Worm (Caenorhabditis elegans) whole organism, L3 larva: ENCODE results near the gene T05D4.5.

Source experiments
- R02D3.7 ChIP-seq: fragments of 150-350 bp; optimal IDR thresholded peaks from 2 replicates; lab custom pipeline; 2014; ENCODE audit warnings: missing biosample characterization, missing genetic modification characterization
- ama-1 ChIP-seq: fragments of 150-350 bp; optimal IDR thresholded peaks from 2 replicates; lab custom pipeline; 2018
- ceh-16 ChIP-seq: sonication (generic microtip); optimal IDR thresholded peaks from 2 replicates; lab custom pipeline; 2017; ENCODE audit warnings: missing biosample characterization, missing genetic modification characterization
- ceh-28 ChIP-seq: fragments of 150-350 bp; optimal IDR thresholded peaks from 2 replicates; lab custom pipeline; 2014; ENCODE audit warnings: missing biosample characterization, missing genetic modification reagents, missing genetic modification characterization
- ceh-82 ChIP-seq: fragments of 150-350 bp; optimal IDR thresholded peaks from 2 replicates; lab custom pipeline; 2014; ENCODE audit warnings: missing biosample characterization, missing genetic modification characterization
- ceh-9 ChIP-seq: sonication (generic microtip); optimal IDR thresholded peaks from 2 replicates; lab custom pipeline; 2018; ENCODE audit warnings: missing biosample characterization, missing genetic modification characterization
- daf-12 ChIP-seq: fragments of 150-350 bp; optimal IDR thresholded peaks from 2 replicates; lab custom pipeline; 2014; ENCODE audit warnings: missing biosample characterization, missing genetic modification reagents, missing genetic modification characterization
- egl-5 ChIP-seq: fragments of 150-350 bp; optimal IDR thresholded peaks from 2 replicates; lab custom pipeline; 2017; ENCODE audit warnings: missing biosample characterization, missing genetic modification reagents, missing genetic modification characterization, inconsistent platforms
- elt-1 ChIP-seq: fragments of 150-350 bp; optimal IDR thresholded peaks from 2 replicates; lab custom pipeline; 2014; ENCODE audit warnings: missing biosample characterization, missing genetic modification characterization
- elt-2 ChIP-seq: sonication (generic microtip); optimal IDR thresholded peaks from 2 replicates; lab custom pipeline; 2016; ENCODE audit warnings: missing genetic modification reagents, mild to moderate bottlenecking, missing genetic modification characterization, missing compliant biosample characterization
- elt-3 ChIP-seq, 3 experiments: fragments of 150-350 bp in 1 of 3; sonication (generic microtip) in 2 of 3; optimal IDR thresholded peaks; 2 replicates in 2 of 3; 4 replicates in 1 of 3; lab custom pipeline; 2014 to 2017; ENCODE audit warnings: missing biosample characterization in 3 of 3, missing genetic modification characterization in 3 of 3
- fkh-10 ChIP-seq: sonication (generic microtip); optimal IDR thresholded peaks from 2 replicates; lab custom pipeline; 2017; ENCODE audit warnings: missing biosample characterization, missing genetic modification reagents, missing genetic modification characterization
- fkh-2 ChIP-seq: fragments of 150-350 bp; optimal IDR thresholded peaks from 2 replicates; lab custom pipeline; 2014; ENCODE audit warnings: missing biosample characterization, missing genetic modification reagents, missing genetic modification characterization
- fos-1 ChIP-seq: fragments of 150-350 bp; optimal IDR thresholded peaks from 2 replicates; lab custom pipeline; 2014; ENCODE audit warnings: missing biosample characterization, missing genetic modification characterization
- hmg-11 ChIP-seq: sonication (generic microtip); optimal IDR thresholded peaks from 2 replicates; lab custom pipeline; 2016; ENCODE audit warnings: missing genetic modification characterization, missing compliant biosample characterization
- jun-1 ChIP-seq: fragments of 150-350 bp; optimal IDR thresholded peaks from 2 replicates; lab custom pipeline; 2014; ENCODE audit warnings: missing biosample characterization, missing genetic modification reagents, missing genetic modification characterization
- lin-15B ChIP-seq: fragments of 150-350 bp; optimal IDR thresholded peaks from 2 replicates; lab custom pipeline; 2014; ENCODE audit warnings: missing biosample characterization, missing genetic modification characterization
- lin-39 ChIP-seq: fragments of 150-350 bp; optimal IDR thresholded peaks from 2 replicates; lab custom pipeline; 2018; ENCODE audit warnings: missing biosample characterization, missing genetic modification reagents, missing genetic modification characterization
- lsy-12 ChIP-seq: sonication (generic microtip); optimal IDR thresholded peaks from 2 replicates; lab custom pipeline; 2016; ENCODE audit warnings: mild to moderate bottlenecking, missing genetic modification characterization, missing compliant biosample characterization
- mdl-1 ChIP-seq: fragments of 150-350 bp; optimal IDR thresholded peaks from 2 replicates; lab custom pipeline; 2014; ENCODE audit warnings: missing biosample characterization, missing genetic modification characterization
- nfya-1 ChIP-seq: sonication (generic microtip); optimal IDR thresholded peaks from 2 replicates; lab custom pipeline; 2017; ENCODE audit warnings: missing genetic modification characterization, mild to moderate bottlenecking, missing compliant biosample characterization, antibody characterized with exemption, moderate library complexity; ENCODE audit not compliant: insufficient read depth
- nhr-12 ChIP-seq: fragments of 150-350 bp; optimal IDR thresholded peaks from 2 replicates; lab custom pipeline; 2014; ENCODE audit warnings: missing biosample characterization, missing genetic modification characterization
- nhr-23 ChIP-seq: fragments of 150-350 bp; optimal IDR thresholded peaks from 2 replicates; lab custom pipeline; 2014; ENCODE audit warnings: missing biosample characterization, missing genetic modification reagents, missing genetic modification characterization
- nhr-237 ChIP-seq: fragments of 150-350 bp; optimal IDR thresholded peaks from 2 replicates; lab custom pipeline; 2014; ENCODE audit warnings: missing biosample characterization, missing genetic modification characterization
- nhr-25 ChIP-seq: sonication (generic microtip); optimal IDR thresholded peaks from 2 replicates; lab custom pipeline; 2017; ENCODE audit warnings: missing biosample characterization, missing genetic modification characterization
- nhr-28 ChIP-seq: fragments of 150-350 bp; optimal IDR thresholded peaks from 2 replicates; lab custom pipeline; 2014; ENCODE audit warnings: missing biosample characterization, missing genetic modification characterization
- nhr-43 ChIP-seq: sonication (generic microtip); optimal IDR thresholded peaks from 2 replicates; lab custom pipeline; 2016; ENCODE audit warnings: mild to moderate bottlenecking, missing genetic modification characterization, missing compliant biosample characterization; ENCODE audit not compliant: poor library complexity, severe bottlenecking
- nhr-67 ChIP-seq: fragments of 150-350 bp; optimal IDR thresholded peaks from 2 replicates; lab custom pipeline; 2014; ENCODE audit warnings: missing biosample characterization, missing genetic modification characterization
- nhr-77 ChIP-seq: fragments of 150-350 bp; optimal IDR thresholded peaks from 2 replicates; lab custom pipeline; 2014; ENCODE audit warnings: missing biosample characterization, missing genetic modification characterization
- pha-4 ChIP-seq: fragments of 150-350 bp; optimal IDR thresholded peaks from 2 replicates; lab custom pipeline; 2014; ENCODE audit warnings: missing biosample characterization, missing genetic modification reagents, missing genetic modification characterization
- pqm-1 ChIP-seq: fragments of 150-350 bp; optimal IDR thresholded peaks from 2 replicates; lab custom pipeline; 2017; ENCODE audit warnings: missing biosample characterization, missing genetic modification characterization, inconsistent platforms
- sea-2 ChIP-seq: fragments of 150-350 bp; sonication (generic microtip); optimal IDR thresholded peaks from 4 replicates; lab custom pipeline; 2014; ENCODE audit warnings: missing biosample characterization, missing genetic modification reagents, missing genetic modification characterization
- skn-1 ChIP-seq: fragments of 150-350 bp; optimal IDR thresholded peaks from 2 replicates; lab custom pipeline; 2014; ENCODE audit warnings: missing biosample characterization, missing genetic modification characterization
- snpc-4 ChIP-seq: fragments of 150-350 bp; optimal IDR thresholded peaks from 2 replicates; lab custom pipeline; 2014; ENCODE audit warnings: missing biosample characterization, missing genetic modification characterization
- unc-39 ChIP-seq: sonication (generic microtip); optimal IDR thresholded peaks from 4 replicates; lab custom pipeline; 2017; ENCODE audit warnings: missing biosample characterization, missing genetic modification characterization
- unc-62 ChIP-seq: fragments of 150-350 bp; sonication (generic microtip); optimal IDR thresholded peaks from 4 replicates; lab custom pipeline; 2014; ENCODE audit warnings: missing biosample characterization, missing genetic modification reagents, missing genetic modification characterization
- zag-1 ChIP-seq: fragments of 150-350 bp; optimal IDR thresholded peaks from 2 replicates; lab custom pipeline; 2014; ENCODE audit warnings: missing biosample characterization, missing genetic modification characterization
- ztf-11 ChIP-seq: fragments of 150-350 bp; optimal IDR thresholded peaks from 2 replicates; lab custom pipeline; 2014; ENCODE audit warnings: missing biosample characterization, missing genetic modification characterization
- ztf-4 ChIP-seq: fragments of 150-350 bp; optimal IDR thresholded peaks from 2 replicates; lab custom pipeline; 2014; ENCODE audit warnings: missing biosample characterization, missing genetic modification characterization

The T05D4.5 gene

DNA sequence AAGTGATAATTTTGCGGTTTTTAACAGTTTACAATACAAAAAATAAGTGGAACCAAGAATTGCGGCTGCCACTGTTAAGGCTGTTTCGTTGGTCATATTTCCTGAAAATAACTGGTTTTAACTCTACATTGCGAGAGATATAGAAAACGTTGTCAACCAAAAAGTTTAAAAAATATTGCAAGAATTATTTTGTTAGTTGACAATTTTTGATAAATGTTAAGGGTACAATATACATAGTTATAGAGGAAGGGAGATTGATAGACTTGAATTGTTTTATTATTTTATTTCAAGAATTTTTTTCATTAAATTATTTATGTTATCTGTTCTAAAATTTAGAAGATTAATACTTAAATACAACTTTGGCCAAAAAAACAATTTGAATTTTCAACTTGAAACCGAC is 37.2 kb upstream of the T05D4.5 start, which contains the start of gene acs-5:
Gene acs-5, minus strand, starts transcription at position 101 of the 400 bp plus-strand sequence.
- no peak for TF ChIP-seq fkh-2 (tag; lab: Kevin White, UChicago)
- TF ChIP-seq unc-62 (GFP tag; lab: Kevin White, UChicago): no peak
- no peak for TF ChIP-seq unc-39 (tag; lab: Kevin White, UChicago)
- TF ChIP-seq pqm-1 (tag; lab: Kevin White, UChicago): no peak
- no peak for TF ChIP-seq hmg-11 (tag; lab: Kevin White, UChicago)
- TF ChIP-seq ceh-9: no peak
- no peak for TF ChIP-seq jun-1 (tag; lab: Kevin White, UChicago)
- TF ChIP-seq nhr-23 (tag; lab: Kevin White, UChicago): no peak
- TF ChIP-seq R02D3.7 (tag; lab: Kevin White, UChicago): no peak
- TF ChIP-seq lin-15B (tag; lab: Kevin White, UChicago): no peak
- TF ChIP-seq fos-1 (tag; lab: Kevin White, UChicago): no peak
- TF ChIP-seq zag-1 (tag; lab: Kevin White, UChicago): no peak
- TF ChIP-seq ama-1 (lab: Kevin White, UChicago): no peak
- no peak for TF ChIP-seq nhr-43 (tag; lab: Kevin White, UChicago)

DNA sequence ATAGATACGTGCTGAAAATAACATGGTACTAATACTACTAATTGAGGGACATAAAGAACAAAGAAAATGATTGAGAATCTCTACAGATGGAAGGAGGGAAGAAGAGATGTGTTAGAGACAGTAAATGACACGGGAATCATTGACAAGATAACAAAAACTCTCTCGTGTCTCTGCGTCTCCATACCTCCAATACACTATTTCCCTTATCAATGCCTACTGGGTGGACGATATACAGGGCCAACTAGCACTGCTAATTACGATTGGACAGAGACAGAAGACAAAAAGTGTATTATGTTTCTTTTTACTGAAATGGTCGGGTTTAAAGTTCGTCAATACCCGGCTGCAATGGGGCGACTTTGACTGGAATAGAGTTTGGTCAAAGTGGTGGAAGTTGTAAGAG is 36.0 kb upstream of the T05D4.5 start:
- TF ChIP-seq elt-2 (tag; lab: Kevin White, UChicago) (peak; percentile 93), fkh-2 (tag; lab: Kevin White, UChicago) (no peak), nhr-12 (no peak), ceh-82 (tag; lab: Kevin White, UChicago) (no peak), elt-1 (tag; lab: Kevin White, UChicago) (no peak), lin-39 (tag; lab: Kevin White, UChicago) (no peak), daf-12 (tag; lab: Kevin White, UChicago) (no peak), snpc-4 (no peak), fos-1 (tag; lab: Kevin White, UChicago) (no peak), lsy-12 (tag; lab: Kevin White, UChicago) (no peak), ztf-4 (no peak), nhr-77 (tag; lab: Kevin White, UChicago) (no peak), pqm-1 (tag; lab: Kevin White, UChicago) (peak; percentile 91), nfya-1 (tag; lab: Kevin White, UChicago) (peak; percentile 60), lin-15B (tag; lab: Kevin White, UChicago) (no peak), zag-1 (tag; lab: Kevin White, UChicago) (no peak), pha-4 (tag; lab: Kevin White, UChicago) (peak; percentile 31), ztf-11 (tag; lab: Kevin White, UChicago) (no peak), mdl-1 (tag; lab: Kevin White, UChicago) (no peak), ceh-16 (no peak), nhr-43 (tag; lab: Kevin White, UChicago) (peak; percentile 26), skn-1 (tag; lab: Kevin White, UChicago) (no peak), nhr-25 (tag; lab: Kevin White, UChicago) (peak; percentile 44), nhr-23 (tag; lab: Kevin White, UChicago) (no peak), sea-2 (GFP tag; lab: Kevin White, UChicago) (no peak), nhr-237 (tag; lab: Kevin White, UChicago) (no peak), jun-1 (tag; lab: Kevin White, UChicago) (peak; percentile 19), elt-3 (tag; optimal IDR thresholded peaks at IDR 0.05; lab: Kevin White, UChicago) (peak; percentile 8 to 84 (median 46))
- TF ChIP-seq, all 47 proteins: peak for 8

DNA sequence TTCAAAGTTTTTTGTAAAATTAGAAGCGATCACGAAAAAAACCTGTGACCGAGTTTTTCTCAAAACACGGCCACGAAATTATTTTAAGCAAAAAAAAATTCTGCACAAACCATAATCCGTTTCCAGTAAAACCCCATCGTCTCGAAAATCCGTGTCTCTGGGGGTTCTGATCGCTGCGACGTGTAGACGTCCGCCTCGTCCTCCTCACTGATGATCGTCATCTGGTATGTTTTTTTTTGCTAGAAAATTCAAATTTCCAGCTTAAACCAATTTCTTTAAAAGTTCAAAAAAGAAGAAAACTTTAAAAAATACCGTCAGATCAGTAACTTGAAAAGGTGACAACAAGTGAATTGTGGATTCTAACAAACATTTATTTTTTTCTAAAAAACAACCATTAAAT is 34.1 kb upstream of the T05D4.5 start, which contains the start of gene Y76A2B.4:
Gene Y76A2B.4, minus strand, starts transcription at position 241 of the 400 bp plus-strand sequence.
- no peak for TF ChIP-seq fkh-10 (GFP tag; lab: Kevin White, UChicago)
- no peak for TF ChIP-seq zag-1 (tag; lab: Kevin White, UChicago)
- no peak for TF ChIP-seq ceh-16
- TF ChIP-seq elt-3 (tag; optimal IDR thresholded peaks at IDR 0.05; lab: Kevin White, UChicago): no peak
- TF ChIP-seq ama-1 (lab: Kevin White, UChicago): peak; percentile 78
- peak; percentile 42 for TF ChIP-seq nhr-25 (tag; lab: Kevin White, UChicago)
- TF ChIP-seq nhr-43 (tag; lab: Kevin White, UChicago): peak; percentile 19

DNA sequence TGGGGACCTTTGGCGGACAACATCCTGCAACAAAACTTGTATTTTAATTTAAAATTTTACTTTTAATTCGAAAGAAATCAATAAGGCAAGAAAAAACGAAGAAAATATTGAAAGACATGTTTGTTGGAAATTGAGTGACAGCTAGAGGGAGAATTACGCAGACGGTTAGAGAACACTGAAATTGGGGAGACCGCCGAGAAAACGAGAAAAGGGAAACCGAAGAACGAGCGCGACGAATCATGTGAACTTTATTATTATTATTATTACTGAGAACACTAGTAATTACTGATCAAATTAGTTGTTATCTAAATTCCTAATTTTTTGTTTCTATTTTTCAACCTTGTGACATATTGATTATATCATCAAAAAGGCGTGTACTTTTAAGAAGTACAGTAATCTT is 31.7 kb upstream of the T05D4.5 start, which contains the start of gene mmad-1:
Gene mmad-1, minus strand, starts transcription at position 24 of the 400 bp plus-strand sequence.
- TF ChIP-seq hmg-11 (tag; lab: Kevin White, UChicago) (peak; percentile 2), unc-62 (GFP tag; lab: Kevin White, UChicago) (peak; percentile 85), sea-2 (GFP tag; lab: Kevin White, UChicago) (no peak), elt-3 (tag; optimal IDR thresholded peaks at IDR 0.05; lab: Kevin White, UChicago) (no peak), fos-1 (tag; lab: Kevin White, UChicago) (no peak), nhr-67 (no peak), pha-4 (tag; lab: Kevin White, UChicago) (peak; percentile 76), nhr-237 (tag; lab: Kevin White, UChicago) (no peak), elt-2 (tag; lab: Kevin White, UChicago) (peak; percentile 79), snpc-4 (peak; percentile 9), nhr-25 (tag; lab: Kevin White, UChicago) (no peak), ama-1 (lab: Kevin White, UChicago) (no peak), nhr-23 (tag; lab: Kevin White, UChicago) (peak; percentile 26), ceh-28 (tag; lab: Kevin White, UChicago) (peak; percentile 13), nhr-28 (tag; lab: Kevin White, UChicago) (no peak), mdl-1 (tag; lab: Kevin White, UChicago) (no peak), lin-39 (tag; lab: Kevin White, UChicago) (no peak), nfya-1 (tag; lab: Kevin White, UChicago) (peak; percentile 72), daf-12 (tag; lab: Kevin White, UChicago) (no peak), egl-5 (peak; percentile 64), pqm-1 (tag; lab: Kevin White, UChicago) (peak; percentile 47), skn-1 (tag; lab: Kevin White, UChicago) (no peak)
